Worm (Caenorhabditis elegans) whole organism, L2 larva: ENCODE results near the gene F45D3.3.

Experiments
- C34F6.9 ChIP-seq: fragments of 150-350 bp; optimal IDR thresholded peaks from 2 replicates; lab custom pipeline; 2014; ENCODE audit warnings: missing biosample characterization, missing genetic modification characterization
- F13H6.1 ChIP-seq: sonication (generic microtip); optimal IDR thresholded peaks from 2 replicates; lab custom pipeline; 2016; ENCODE audit warnings: missing genetic modification characterization, missing compliant biosample characterization
- R02D3.7 ChIP-seq: fragments of 150-350 bp; optimal IDR thresholded peaks from 2 replicates; lab custom pipeline; 2014; ENCODE audit warnings: missing biosample characterization, missing genetic modification characterization
- Y55F3AM.14 ChIP-seq: fragments of 200-800 bp; sonication (Bioruptor generic); optimal IDR thresholded peaks from 2 replicates; lab custom pipeline; 2018; ENCODE audit warnings: mild to moderate bottlenecking, missing genetic modification characterization, missing compliant biosample characterization
- alr-1 ChIP-seq: fragments of 150-350 bp; optimal IDR thresholded peaks from 2 replicates; lab custom pipeline; 2014; ENCODE audit warnings: missing biosample characterization, missing genetic modification characterization
- aly-2 ChIP-seq: fragments of 150-350 bp; optimal IDR thresholded peaks from 2 replicates; lab custom pipeline; 2014; ENCODE audit warnings: missing biosample characterization, missing genetic modification characterization
- ama-1 ChIP-seq: fragments of 150-350 bp; optimal IDR thresholded peaks from 2 replicates; lab custom pipeline; 2018; ENCODE audit warnings: inconsistent platforms
- blmp-1 ChIP-seq: sonication (generic microtip); optimal IDR thresholded peaks from 2 replicates; lab custom pipeline; 2017; ENCODE audit warnings: missing genetic modification characterization, mild to moderate bottlenecking, missing compliant biosample characterization, antibody characterized with exemption, moderate library complexity; ENCODE audit not compliant: insufficient read depth
- ceh-82 ChIP-seq: fragments of 150-350 bp; optimal IDR thresholded peaks from 2 replicates; lab custom pipeline; 2014; ENCODE audit warnings: missing biosample characterization, missing genetic modification characterization
- crh-2 ChIP-seq: sonication (generic microtip); optimal IDR thresholded peaks from 2 replicates; lab custom pipeline; 2017; ENCODE audit warnings: missing biosample characterization, missing genetic modification characterization
- egl-27 ChIP-seq: sonication (generic microtip); optimal IDR thresholded peaks from 3 replicates; lab custom pipeline; 2017; ENCODE audit warnings: missing biosample characterization, missing genetic modification reagents, missing genetic modification characterization
- elt-1 ChIP-seq: fragments of 150-350 bp; optimal IDR thresholded peaks from 2 replicates; lab custom pipeline; 2014; ENCODE audit warnings: missing biosample characterization, missing genetic modification characterization
- elt-3 ChIP-seq: sonication (generic microtip); optimal IDR thresholded peaks from 2 replicates; lab custom pipeline; 2017; ENCODE audit warnings: missing biosample characterization, missing genetic modification characterization
- fos-1 ChIP-seq: fragments of 150-350 bp; optimal IDR thresholded peaks from 2 replicates; lab custom pipeline; 2014; ENCODE audit warnings: missing biosample characterization, missing genetic modification characterization
- gmeb-1 ChIP-seq: fragments of 150-350 bp; optimal IDR thresholded peaks from 2 replicates; lab custom pipeline; 2014; ENCODE audit warnings: missing biosample characterization, missing genetic modification characterization
- lin-11 ChIP-seq: fragments of 150-350 bp; sonication (generic microtip); optimal IDR thresholded peaks from 2 replicates; lab custom pipeline; 2014; ENCODE audit warnings: missing biosample characterization, missing genetic modification characterization, inconsistent platforms, mixed read lengths
- lin-13 ChIP-seq: fragments of 150-350 bp; optimal IDR thresholded peaks from 2 replicates; lab custom pipeline; 2014; ENCODE audit warnings: missing biosample characterization, missing genetic modification reagents, missing genetic modification characterization
- lin-39 ChIP-seq: fragments of 150-350 bp; optimal IDR thresholded peaks from 2 replicates; lab custom pipeline; 2014; ENCODE audit warnings: missing biosample characterization, missing genetic modification reagents, missing genetic modification characterization
- lsy-2 ChIP-seq, 2 experiments: fragments of 150-350 bp in 1 of 2; sonication (generic microtip) in 1 of 2; optimal IDR thresholded peaks; 2 replicates each; lab custom pipeline; 2014 to 2017; ENCODE audit warnings: missing biosample characterization in 2 of 2, missing genetic modification characterization in 2 of 2
- mab-5 ChIP-seq: fragments of 150-350 bp; optimal IDR thresholded peaks from 2 replicates; lab custom pipeline; 2014; ENCODE audit warnings: missing biosample characterization, missing genetic modification characterization
- nhr-12 ChIP-seq: fragments of 150-350 bp; optimal IDR thresholded peaks from 2 replicates; lab custom pipeline; 2014; ENCODE audit warnings: missing biosample characterization, missing genetic modification characterization
- nhr-129 ChIP-seq: fragments of 150-350 bp; optimal IDR thresholded peaks from 2 replicates; lab custom pipeline; 2014; ENCODE audit warnings: missing biosample characterization, missing genetic modification characterization
- nhr-23 ChIP-seq: fragments of 150-350 bp; optimal IDR thresholded peaks from 2 replicates; lab custom pipeline; 2014; ENCODE audit warnings: missing biosample characterization, missing genetic modification reagents, missing genetic modification characterization
- nhr-237 ChIP-seq: fragments of 150-350 bp; optimal IDR thresholded peaks from 2 replicates; lab custom pipeline; 2014; ENCODE audit warnings: missing biosample characterization, missing genetic modification characterization
- nhr-77 ChIP-seq: fragments of 150-350 bp; optimal IDR thresholded peaks from 2 replicates; lab custom pipeline; 2014; ENCODE audit warnings: missing biosample characterization, missing genetic modification characterization
- sem-4 ChIP-seq: fragments of 150-350 bp; optimal IDR thresholded peaks from 2 replicates; lab custom pipeline; 2014; ENCODE audit warnings: missing biosample characterization, missing genetic modification reagents, missing genetic modification characterization
- skn-1 ChIP-seq: sonication (generic microtip); optimal IDR thresholded peaks from 2 replicates; lab custom pipeline; 2017; ENCODE audit warnings: missing biosample characterization, missing genetic modification characterization
- sma-9 ChIP-seq, 2 experiments: fragments of 150-350 bp in 1 of 2; sonication (generic microtip) in 1 of 2; optimal IDR thresholded peaks; 2 replicates each; lab custom pipeline; 2014 to 2016; ENCODE audit warnings: missing genetic modification characterization in 2 of 2, mild to moderate bottlenecking in 1 of 2, missing biosample characterization in 1 of 2, missing compliant biosample characterization in 1 of 2, missing genetic modification reagents in 1 of 2, moderate library complexity in 1 of 2
- unc-55 ChIP-seq: fragments of 150-350 bp; sonication (generic microtip); optimal IDR thresholded peaks from 3 replicates; lab custom pipeline; 2014; ENCODE audit warnings: missing biosample characterization, missing genetic modification reagents, missing genetic modification characterization
- unc-62 ChIP-seq: fragments of 150-350 bp; optimal IDR thresholded peaks from 2 replicates; lab custom pipeline; 2014; ENCODE audit warnings: missing biosample characterization, missing genetic modification reagents, missing genetic modification characterization
- zag-1 ChIP-seq: fragments of 150-350 bp; optimal IDR thresholded peaks from 2 replicates; lab custom pipeline; 2014; ENCODE audit warnings: missing biosample characterization, missing genetic modification characterization
- ztf-1 ChIP-seq: fragments of 200-800 bp; sonication (Bioruptor generic); conservative IDR thresholded peaks from 2 replicates; pipeline ENCODE4 v1.3.6; 2022; ENCODE audit warnings: missing genetic modification characterization, missing compliant biosample characterization
- ztf-11 ChIP-seq: sonication (generic microtip); optimal IDR thresholded peaks from 2 replicates; lab custom pipeline; 2017; ENCODE audit warnings: missing biosample characterization, missing genetic modification characterization
- ztf-4 ChIP-seq: fragments of 150-350 bp; optimal IDR thresholded peaks from 2 replicates; lab custom pipeline; 2014; ENCODE audit warnings: missing biosample characterization, missing genetic modification characterization

Gene F45D3.3

DNA sequence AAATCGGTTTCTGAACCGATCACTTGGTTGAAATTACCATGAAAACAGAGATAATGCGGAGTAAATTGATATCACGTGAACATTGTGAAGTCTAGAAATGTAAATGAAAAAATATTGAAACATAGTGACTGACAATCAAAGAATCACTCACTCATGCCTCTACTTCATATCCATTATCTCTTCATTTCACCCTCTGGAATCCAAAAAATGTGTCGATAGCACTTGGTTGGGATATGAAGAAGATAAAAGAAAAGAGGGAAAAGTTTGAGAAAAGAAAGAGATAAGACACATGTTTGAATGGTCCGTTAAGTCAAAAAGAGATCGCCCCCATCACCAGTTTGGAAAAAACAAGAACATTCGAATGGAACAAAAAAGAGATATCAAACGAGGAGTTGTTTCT, 32.4 kb downstream of the F45D3.3 start:
- no peak for TF ChIP-seq mab-5 (tag; lab: Kevin White, UChicago)
- no peak for TF ChIP-seq nhr-12 (tag; lab: Kevin White, UChicago)
- TF ChIP-seq gmeb-1 (tag; lab: Kevin White, UChicago): no peak
- no peak for TF ChIP-seq nhr-23 (tag; lab: Kevin White, UChicago)
- TF ChIP-seq lsy-2 (tag; optimal IDR thresholded peaks at IDR 0.05; lab: Kevin White, UChicago): peak in 1 of 2 experiments; percentile 46
- peak; percentile 56 for TF ChIP-seq nhr-129 (tag; lab: Kevin White, UChicago)
- no peak for TF ChIP-seq ztf-11 (tag; lab: Kevin White, UChicago)
- TF ChIP-seq aly-2 (tag; lab: Kevin White, UChicago): no peak
- peak; percentile 44 for TF ChIP-seq C34F6.9 (tag; lab: Kevin White, UChicago)
- TF ChIP-seq R02D3.7 (tag; lab: Kevin White, UChicago): no peak
- no peak for TF ChIP-seq ceh-82 (tag; lab: Kevin White, UChicago)
- TF ChIP-seq egl-27 (tag; lab: Kevin White, UChicago): no peak
- TF ChIP-seq blmp-1: no peak
- TF ChIP-seq sma-9 (GFP tag; optimal IDR thresholded peaks at IDR 0.05; lab: Kevin White, UChicago): peak; percentile 31
- TF ChIP-seq sma-9 (tag; optimal IDR thresholded peaks at IDR 0.05; lab: Kevin White, UChicago): no peak
- TF ChIP-seq unc-55: no peak
- TF ChIP-seq F13H6.1 (tag; lab: Kevin White, UChicago): peak; percentile 60

ce11 chrV:12517148-12517547, 33.0 kb downstream of the F45D3.3 start, which contains the start of gene cal-1:
cal-1 (minus strand) TSS chrV:12517248.
- TF ChIP-seq elt-3 (no peak), lin-13 (no peak), elt-1 (no peak), zag-1 (tag; lab: Kevin White, UChicago) (no peak), ztf-4 (tag; lab: Kevin White, UChicago) (no peak), Y55F3AM.14 (GFP tag; lab: Kevin White, UChicago) (no peak), ztf-1 (no peak), nhr-23 (tag; lab: Kevin White, UChicago) (no peak)

ce11 chrV:12513900-12514299, 36.3 kb downstream of the F45D3.3 start:
- TF ChIP-seq nhr-237 (tag; lab: Kevin White, UChicago): no peak
- TF ChIP-seq nhr-12 (tag; lab: Kevin White, UChicago): no peak
- TF ChIP-seq sma-9 (GFP tag; optimal IDR thresholded peaks at IDR 0.05; lab: Kevin White, UChicago): peak; percentile 39
- TF ChIP-seq sma-9 (tag; optimal IDR thresholded peaks at IDR 0.05; lab: Kevin White, UChicago): no peak
- TF ChIP-seq ama-1 (lab: Kevin White, UChicago): no peak
- no peak for TF ChIP-seq mab-5 (tag; lab: Kevin White, UChicago)
- TF ChIP-seq elt-1: no peak
- no peak for TF ChIP-seq nhr-129 (tag; lab: Kevin White, UChicago)
- no peak for TF ChIP-seq skn-1 (tag; lab: Kevin White, UChicago)
- TF ChIP-seq F13H6.1 (tag; lab: Kevin White, UChicago): peak; percentile 12
- TF ChIP-seq unc-62 (GFP tag; lab: Kevin White, UChicago): no peak
- TF ChIP-seq fos-1 (tag; lab: Kevin White, UChicago): peak; percentile 2
- no peak for TF ChIP-seq blmp-1

- TF ChIP-seq zag-1 (tag; lab: Kevin White, UChicago): no peak
- TF ChIP-seq nhr-129 (tag; lab: Kevin White, UChicago): peak; percentile 14
- peak; percentile 46 for TF ChIP-seq skn-1 (tag; lab: Kevin White, UChicago)
- peak; percentile 53 for TF ChIP-seq sma-9 (GFP tag; optimal IDR thresholded peaks at IDR 0.05; lab: Kevin White, UChicago)
- TF ChIP-seq sma-9 (tag; optimal IDR thresholded peaks at IDR 0.05; lab: Kevin White, UChicago): no peak
- peak; percentile 69 for TF ChIP-seq fos-1 (tag; lab: Kevin White, UChicago)
- TF ChIP-seq crh-2 (tag; lab: Kevin White, UChicago): peak; percentile 23
- TF ChIP-seq gmeb-1 (tag; lab: Kevin White, UChicago): peak; percentile 52
- no peak for TF ChIP-seq egl-27 (tag; lab: Kevin White, UChicago)
Measured at ce11 chrV:12512773-12513172, 37.4 kb downstream of the F45D3.3 start, which contains the start of the genes T28H10.2 and lgmn-1. T28H10.2 (minus strand) TSS chrV:12512949. lgmn-1 (plus strand) TSS chrV:12513056.

DNA sequence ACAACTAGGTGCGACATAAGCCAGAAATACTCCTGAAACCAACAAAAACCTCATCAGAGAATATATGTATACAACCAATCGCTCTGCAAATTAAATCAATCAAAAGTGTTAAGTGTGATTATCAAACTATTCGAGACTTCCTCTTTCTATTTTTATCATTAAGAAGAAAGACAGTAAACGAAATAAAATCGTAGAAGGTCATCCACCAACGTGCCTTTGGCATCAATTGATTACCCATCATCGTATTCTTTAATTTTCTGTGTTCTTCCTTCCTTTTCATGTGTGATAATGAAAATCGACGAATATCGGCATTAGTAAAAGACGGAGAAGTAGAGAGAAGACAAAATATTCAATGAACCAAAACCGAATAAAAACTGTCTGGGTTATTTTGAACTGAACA, 38.2 kb downstream of the F45D3.3 start:
- TF ChIP-seq unc-55 (no peak), lin-11 (tag; lab: Kevin White, UChicago) (no peak), sma-9 (GFP tag; optimal IDR thresholded peaks at IDR 0.05; lab: Kevin White, UChicago) (peak; percentile 56), sma-9 (tag; optimal IDR thresholded peaks at IDR 0.05; lab: Kevin White, UChicago) (no peak), sem-4 (no peak), fos-1 (tag; lab: Kevin White, UChicago) (peak; percentile 9), nhr-129 (tag; lab: Kevin White, UChicago) (no peak), alr-1 (no peak), nhr-77 (tag; lab: Kevin White, UChicago) (no peak), skn-1 (tag; lab: Kevin White, UChicago) (no peak), ama-1 (lab: Kevin White, UChicago) (no peak), lin-13 (no peak), lin-39 (tag; lab: Kevin White, UChicago) (no peak), crh-2 (tag; lab: Kevin White, UChicago) (no peak), ceh-82 (tag; lab: Kevin White, UChicago) (no peak)
